Fruit fly (Drosophila melanogaster): ENCODE results near the gene Fer1.

The Fer1 gene

dm6 chr3R:7150544-7151406 lies 14.8 kb downstream of the Fer1 start, which contains the start of the genes gfzf and Sas-4 (continued):
- TF ChIP-seq Ets97D (GFP tag; optimal IDR thresholded peaks at IDR 0.05): no peak
- no peak for TF ChIP-seq eyg (GFP tag; optimal IDR thresholded peaks at IDR 0.05)
- peak; percentile 78 for TF ChIP-seq CG13775 (GFP tag; optimal IDR thresholded peaks at IDR 0.05)
- TF ChIP-seq PHDP (tag; optimal IDR thresholded peaks at IDR 0.05): peak; percentile 5
- peak; percentile 50 to 51 for TF ChIP-seq dpn (GFP tag; optimal IDR thresholded peaks at IDR 0.05)
- peak; percentile 84 for TF ChIP-seq Sin3A (optimal IDR thresholded peaks at IDR 0.05)
- TF ChIP-seq Ets65A (GFP tag): peak; percentile 95
- no peak for TF ChIP-seq CG3838 (GFP tag; optimal IDR thresholded peaks at IDR 0.05)
- no peak for TF ChIP-seq CG16779 (GFP tag; IDR thresholded peaks at IDR 0.05)
- peak; percentile 9 for TF ChIP-seq Mad (GFP tag; optimal IDR thresholded peaks at IDR 0.05)
- TF ChIP-seq tll (GFP tag; optimal IDR thresholded peaks at IDR 0.05): no peak
- TF ChIP-seq danr (GFP tag; IDR thresholded peaks at IDR 0.05): no peak
- TF ChIP-seq Vsx1 (GFP tag; optimal IDR thresholded peaks at IDR 0.05): no peak
- peak; percentile 69 for TF ChIP-seq bcd (GFP tag; optimal IDR thresholded peaks at IDR 0.05)
- no peak for TF ChIP-seq run (tag; optimal IDR thresholded peaks at IDR 0.05)
- TF ChIP-seq prd (optimal IDR thresholded peaks at IDR 0.05): no peak
- peak; percentile 71; the same call in 2 of the 3 replicates for TF ChIP-seq prd (GFP tag; IDR thresholded peaks at IDR 0.05)
- TF ChIP-seq CG11696 (GFP tag; IDR thresholded peaks at IDR 0.05): 0 out of 2 replicates have a peak, but pooled peaks have one; percentile 35
- no peak for TF ChIP-seq repo (GFP tag; optimal IDR thresholded peaks at IDR 0.05)
- TF ChIP-seq Oaz (GFP tag; IDR thresholded peaks at IDR 0.05): no peak
- peak; percentile 34 for TF ChIP-seq MESR4 (GFP tag; optimal IDR thresholded peaks at IDR 0.05)
- no peak for TF ChIP-seq CG6254 (GFP tag; optimal IDR thresholded peaks at IDR 0.05)
- peak; percentile 25 for TF ChIP-seq CG3407 (GFP tag; optimal IDR thresholded peaks at IDR 0.05)
- TF ChIP-seq CG33557 (GFP tag; optimal IDR thresholded peaks at IDR 0.05): peak; percentile 38
- no peak for TF ChIP-seq NC2α (GFP tag; optimal IDR thresholded peaks at IDR 0.05)
- TF ChIP-seq otp (GFP tag; IDR thresholded peaks at IDR 0.05): 0 out of 3 replicates have a peak, but pooled peaks have one; percentile 16
- TF ChIP-seq ssp (GFP tag; IDR thresholded peaks at IDR 0.05): peak; percentile 39
- TF ChIP-seq cwo (GFP tag; optimal IDR thresholded peaks at IDR 0.05): no peak
- no peak for TF ChIP-seq ftz-f1 (GFP tag; optimal IDR thresholded peaks at IDR 0.05)
- no peak for TF ChIP-seq CG6683 (GFP tag; optimal IDR thresholded peaks at IDR 0.05)
- peak; percentile 78 for TF ChIP-seq lilli (GFP tag; optimal IDR thresholded peaks at IDR 0.05)
- no peak for TF ChIP-seq gcm (GFP tag; optimal IDR thresholded peaks at IDR 0.05)
- peak; percentile 19 for TF ChIP-seq HmgZ (tag; optimal IDR thresholded peaks at IDR 0.05)
- no peak for TF ChIP-seq Sry-β (GFP tag; optimal IDR thresholded peaks at IDR 0.05)
- TF ChIP-seq lmd (GFP tag; IDR thresholded peaks at IDR 0.05): peak; percentile 74; the same call in 1 of the 2 replicates
- no peak for TF ChIP-seq CG7786 (GFP tag; optimal IDR thresholded peaks at IDR 0.05)
- TF ChIP-seq CG1647 (GFP tag; optimal IDR thresholded peaks at IDR 0.05): no peak
- no peak for TF ChIP-seq kni (GFP tag; optimal IDR thresholded peaks at IDR 0.05)
- peak; percentile 27 for TF ChIP-seq twi (tag; optimal IDR thresholded peaks at IDR 0.05)
- peak; percentile 95 for TF ChIP-seq gfzf (GFP tag; optimal IDR thresholded peaks at IDR 0.05)
- peak; percentile 35; the same call in 1 of the 2 replicates for TF ChIP-seq CG8765 (GFP tag; IDR thresholded peaks at IDR 0.05)
- peak; percentile 42 for TF ChIP-seq CG33213 (GFP tag; optimal IDR thresholded peaks at IDR 0.05)
- peak; percentile 44; the same call in 1 of the 2 replicates for TF ChIP-seq Rx (GFP tag; IDR thresholded peaks at IDR 0.05)
- TF ChIP-seq CG17385 (GFP tag; optimal IDR thresholded peaks at IDR 0.05): peak; percentile 46
- no peak for TF ChIP-seq ERR (GFP tag; optimal IDR thresholded peaks at IDR 0.05)
- no peak for TF ChIP-seq CG8359 (GFP tag; optimal IDR thresholded peaks at IDR 0.05; ENCODE audit: borderline replicate concordance)
- TF ChIP-seq tup (GFP tag; optimal IDR thresholded peaks at IDR 0.05): no peak
- peak; percentile 22 for TF ChIP-seq CG4820 (GFP tag; optimal IDR thresholded peaks at IDR 0.05)
- TF ChIP-seq Dll (GFP tag; IDR thresholded peaks at IDR 0.05; ENCODE audit: partially characterized antibody): no peak

Data from whole organism, embryonic.